Fruit fly (Drosophila melanogaster): ENCODE measurements around the gene mRpL47.

DNA sequence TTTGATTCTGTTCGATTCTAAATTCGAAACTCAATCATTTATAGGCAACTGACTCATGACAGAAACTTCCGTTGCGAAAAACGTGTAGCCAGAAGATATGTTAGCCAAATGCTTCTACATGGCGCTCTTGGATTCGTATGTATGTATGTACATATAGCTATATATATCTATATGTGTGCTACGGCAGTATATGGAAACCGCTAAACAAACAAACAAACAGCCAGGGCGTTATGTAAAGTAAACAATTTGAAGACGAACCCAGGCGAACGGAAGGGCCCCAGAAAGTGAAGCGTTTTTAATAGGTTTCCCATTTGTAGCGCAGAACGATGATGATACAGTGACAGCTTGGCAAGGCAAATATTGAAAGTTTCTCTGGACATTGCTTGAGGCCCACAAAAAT is 14.2 kb upstream of the mRpL47 start:
- TF ChIP-seq Sox102F (GFP tag; optimal IDR thresholded peaks at IDR 0.05) (no peak), Hr39 (GFP tag; optimal IDR thresholded peaks at IDR 0.05) (no peak), Hr4 (GFP tag; optimal IDR thresholded peaks at IDR 0.05) (no peak), Lpt (GFP tag; optimal IDR thresholded peaks at IDR 0.05) (no peak), CG10631 (GFP tag; optimal IDR thresholded peaks at IDR 0.05) (no peak), CG4318 (GFP tag; optimal IDR thresholded peaks at IDR 0.05) (no peak), CG15336 (GFP tag; IDR thresholded peaks at IDR 0.05) (no peak), CG6808 (GFP tag; optimal IDR thresholded peaks at IDR 0.05) (no peak), CG31627 (GFP tag; optimal IDR thresholded peaks at IDR 0.05) (no peak), achi (GFP tag; optimal IDR thresholded peaks at IDR 0.05) (no peak)

Measured in whole organism, prepupa.